Fruit fly (Drosophila melanogaster) whole organism, wandering third instar larva: ENCODE data around the gene CG10650.

Source experiments
- CG9705 ChIP-seq: fragments of 200-800 bp; sonication (Bioruptor generic); optimal IDR thresholded peaks from 2 replicates; lab custom pipeline; 2018; ENCODE audit warnings: missing biosample characterization, mild to moderate bottlenecking, missing genetic modification characterization
- CrebA ChIP-seq: fragments of 200-800 bp; sonication (Bioruptor generic); optimal IDR thresholded peaks from 2 replicates; lab custom pipeline; 2016; ENCODE audit warnings: missing biosample characterization, mild to moderate bottlenecking, missing genetic modification characterization, borderline replicate concordance
- Mio ChIP-seq: sonication (Bioruptor generic); optimal IDR thresholded peaks from 2 replicates; lab custom pipeline; 2016; ENCODE audit warnings: missing biosample characterization, missing genetic modification characterization
- Rel ChIP-seq, 2 experiments: fragments of 200-800 bp; sonication (Bioruptor generic) in 1 of 2; optimal IDR thresholded peaks; 2 replicates in 1 of 2; 3 replicates in 1 of 2; lab custom pipeline; 2016 to 2019; ENCODE audit warnings: mild to moderate bottlenecking in 2 of 2, missing biosample characterization in 2 of 2, missing genetic modification characterization in 2 of 2, moderate library complexity in 1 of 2
- brk ChIP-seq: fragments of 200-800 bp; sonication (Bioruptor generic); optimal IDR thresholded peaks from 2 replicates; lab custom pipeline; 2016; ENCODE audit warnings: missing biosample characterization, mild to moderate bottlenecking, missing genetic modification characterization
- dsf ChIP-seq: sonication (Bioruptor generic); optimal IDR thresholded peaks from 2 replicates; lab custom pipeline; 2016; ENCODE audit warnings: missing biosample characterization, missing genetic modification characterization, borderline replicate concordance
- lola ChIP-seq: fragments of >200 bp; optimal IDR thresholded peaks from 2 replicates; lab custom pipeline; 2017; ENCODE audit warnings: missing biosample characterization, missing genetic modification characterization
- usp ChIP-seq: fragments of >200 bp; optimal IDR thresholded peaks from 2 replicates; lab custom pipeline; 2017; ENCODE audit warnings: missing biosample characterization, missing genetic modification characterization

DNA sequence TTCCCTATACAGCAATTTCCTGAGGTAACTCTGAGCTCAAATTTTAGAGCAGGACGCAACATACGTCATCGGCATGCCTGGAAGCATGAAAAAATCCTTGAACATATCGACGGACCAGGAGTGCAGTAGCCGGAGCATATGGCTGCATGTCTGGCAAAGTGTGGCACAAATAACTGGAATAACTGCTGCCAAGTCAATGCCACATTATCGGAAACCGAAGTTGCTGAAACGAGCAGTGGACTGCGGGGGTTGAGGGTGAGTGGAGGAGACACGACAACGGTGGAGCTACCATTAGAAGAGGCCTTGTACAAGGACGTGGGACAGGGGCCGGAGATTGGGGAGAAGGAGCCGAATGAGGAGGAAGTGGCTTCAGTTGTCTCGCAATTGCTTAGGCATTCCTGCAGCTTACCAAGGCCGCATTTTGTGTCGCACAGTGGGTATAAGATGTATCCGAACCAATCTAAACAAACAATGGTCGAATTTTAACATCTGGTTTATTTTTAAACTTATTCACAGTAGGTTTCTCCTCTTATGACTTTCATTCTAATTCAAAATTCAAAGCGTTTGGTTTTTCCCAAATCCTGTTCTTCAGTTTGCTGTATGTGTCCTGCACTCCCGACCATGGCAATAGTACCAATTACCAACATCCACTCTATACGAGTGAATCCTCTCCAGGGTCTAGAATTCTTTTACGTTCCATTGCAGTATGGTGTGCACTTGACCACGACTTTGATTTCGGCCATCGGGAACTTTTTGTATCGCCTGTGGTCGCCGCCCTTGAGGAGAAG lies 49.8 kb downstream of the CG10650 start, which contains the start of gene CG46304:
- TF ChIP-seq CrebA (GFP tag; lab: Kevin White, UChicago) (no peak), lola (GFP tag; lab: Kevin White, UChicago) (no peak), CG9705 (no peak), Mio (GFP tag; lab: Kevin White, UChicago) (no peak), brk (no peak), dsf (no peak), usp (GFP tag; lab: Kevin White, UChicago) (no peak), Rel (GFP tag; optimal IDR thresholded peaks at IDR 0.05; lab: Kevin White, UChicago) (no peak), Rel (tag; optimal IDR thresholded peaks at IDR 0.05; lab: Kevin White, UChicago) (no peak)
